Fruit fly (Drosophila melanogaster): Measurements from ENCODE around the gene RhoGAP71E.
A peak's percentile ranks its signal among the peaks of the same experiment; 100 is the strongest.

RhoGAP71E gene

DNA sequence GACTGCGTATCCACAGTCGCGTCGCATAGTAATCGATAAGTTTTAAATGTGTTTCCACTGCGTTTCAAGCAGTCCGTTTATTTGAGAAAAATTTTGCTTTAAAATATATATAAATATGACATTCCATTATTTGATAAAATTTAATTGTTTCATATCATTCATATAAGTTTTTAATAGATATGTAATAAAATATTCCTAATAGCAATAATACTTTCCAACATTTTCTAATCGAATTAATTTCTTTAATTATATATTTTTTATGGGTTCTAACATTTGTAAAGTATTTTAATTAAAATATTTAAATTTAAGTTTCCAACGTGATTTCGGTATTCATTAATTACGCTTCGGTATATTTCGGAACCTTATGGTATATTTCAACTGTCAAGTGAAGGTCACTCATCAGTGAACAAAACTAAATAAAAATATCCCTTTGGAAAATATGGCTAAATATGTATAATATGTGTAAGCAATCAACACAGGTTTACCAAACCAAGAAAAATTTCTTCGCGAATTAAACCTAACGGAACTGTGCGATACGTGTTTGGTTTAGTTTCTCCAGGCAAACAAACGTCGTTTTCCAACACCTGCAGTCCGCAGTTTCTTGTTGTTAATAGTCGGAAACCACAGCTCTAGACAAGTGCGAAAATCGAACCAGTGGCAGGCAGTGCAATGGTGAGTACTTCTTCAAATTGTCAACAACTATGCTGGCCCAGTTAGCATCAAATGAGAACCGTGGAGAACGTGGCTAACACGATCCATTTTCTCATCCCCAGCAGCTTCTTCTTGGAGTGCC is 25.4 kb upstream of the RhoGAP71E start, which contains the start of the genes CG7739 and SCCRO (continued):
- TF ChIP-seq CG11093 (GFP tag; IDR thresholded peaks at IDR 0.05): no peak
- 0 out of 3 replicates have a peak, but pooled peaks have one; percentile 61 for TF ChIP-seq Opbp (GFP tag; IDR thresholded peaks at IDR 0.05; ENCODE audit: partially characterized antibody)
- no peak for TF ChIP-seq Lhr (GFP tag; optimal IDR thresholded peaks at IDR 0.05)
- no peak for TF ChIP-seq CG13894 (tag; optimal IDR thresholded peaks at IDR 0.05)
- TF ChIP-seq Hsf (GFP tag; optimal IDR thresholded peaks at IDR 0.05): peak; percentile 0
- peak; percentile 53 for TF ChIP-seq Chrac-16 (GFP tag; optimal IDR thresholded peaks at IDR 0.05)
- TF ChIP-seq ftz-f1 (GFP tag; optimal IDR thresholded peaks at IDR 0.05): no peak
- TF ChIP-seq CG2116 (GFP tag; optimal IDR thresholded peaks at IDR 0.05): peak; percentile 97
- no peak for TF ChIP-seq gcm2 (GFP tag; optimal IDR thresholded peaks at IDR 0.05)
- peak; percentile 22 for TF ChIP-seq CG12299 (tag; optimal IDR thresholded peaks at IDR 0.05)
- TF ChIP-seq ase (GFP tag; IDR thresholded peaks at IDR 0.05): peak; percentile 28; the same call in 1 of the 3 replicates
- TF ChIP-seq CG7271 (tag; optimal IDR thresholded peaks at IDR 0.05): no peak
- TF ChIP-seq chm (GFP tag; IDR thresholded peaks at IDR 0.05): peak; percentile 59; the same call in 1 of the 2 replicates
- no peak for TF ChIP-seq luna (GFP tag; optimal IDR thresholded peaks at IDR 0.05)
- peak; percentile 57 for TF ChIP-seq ind (GFP tag; optimal IDR thresholded peaks at IDR 0.05)
- TF ChIP-seq CG18011 (GFP tag; optimal IDR thresholded peaks at IDR 0.05): no peak
- no peak for TF ChIP-seq shn (GFP tag; optimal IDR thresholded peaks at IDR 0.05)
- TF ChIP-seq CG30431 (GFP tag; optimal IDR thresholded peaks at IDR 0.05): no peak
- 0 out of 2 replicates have a peak, but pooled peaks have one; percentile 5 for TF ChIP-seq Taf1 (GFP tag; IDR thresholded peaks at IDR 0.05)
- TF ChIP-seq bowl (GFP tag; IDR thresholded peaks at IDR 0.05): no peak
- TF ChIP-seq onecut (GFP tag; IDR thresholded peaks at IDR 0.05): no peak
- TF ChIP-seq ATbp (GFP tag; optimal IDR thresholded peaks at IDR 0.05): no peak
- TF ChIP-seq Dll (GFP tag; IDR thresholded peaks at IDR 0.05; ENCODE audit: partially characterized antibody): peak; percentile 59; the same call in 2 of the 4 replicates
- TF ChIP-seq grau (tag; optimal IDR thresholded peaks at IDR 0.05): peak; percentile 69
- TF ChIP-seq tx (GFP tag; optimal IDR thresholded peaks at IDR 0.05): no peak
- TF ChIP-seq Mad (GFP tag; optimal IDR thresholded peaks at IDR 0.05): peak; percentile 42
- no peak for TF ChIP-seq ara (GFP tag; IDR thresholded peaks at IDR 0.05)
- no peak for TF ChIP-seq zen2 (GFP tag; IDR thresholded peaks at IDR 0.05; ENCODE audit: partially characterized antibody)
- TF ChIP-seq eyg (GFP tag; optimal IDR thresholded peaks at IDR 0.05): no peak
- TF ChIP-seq emc (GFP tag; optimal IDR thresholded peaks at IDR 0.05): no peak
- no peak for TF ChIP-seq fd64A (GFP tag; optimal IDR thresholded peaks at IDR 0.05)
- 0 out of 4 replicates have a peak, but pooled peaks have one; percentile 46 for TF ChIP-seq chinmo (GFP tag; IDR thresholded peaks at IDR 0.05; ENCODE audit: partially characterized antibody)
- no peak for TF ChIP-seq mirr (GFP tag; optimal IDR thresholded peaks at IDR 0.05)
- TF ChIP-seq CG8944 (GFP tag; optimal IDR thresholded peaks at IDR 0.05): no peak
- no peak for TF ChIP-seq Vsx1 (GFP tag; optimal IDR thresholded peaks at IDR 0.05)
- TF ChIP-seq Dip3 (GFP tag; optimal IDR thresholded peaks at IDR 0.05): peak; percentile 30
- no peak for TF ChIP-seq CG7928 (GFP tag; optimal IDR thresholded peaks at IDR 0.05)
- no peak for TF ChIP-seq bab2 (GFP tag; optimal IDR thresholded peaks at IDR 0.05)
- TF ChIP-seq CG6791 (GFP tag; IDR thresholded peaks at IDR 0.05; ENCODE audit: partially characterized antibody): peak; percentile 46; the same call in 2 of the 3 replicates
- no peak for TF ChIP-seq salm (tag; optimal IDR thresholded peaks at IDR 0.05)
- no peak for TF ChIP-seq TFAM (GFP tag; optimal IDR thresholded peaks at IDR 0.05)
- TF ChIP-seq Nf-YC (tag; optimal IDR thresholded peaks at IDR 0.05): peak; percentile 61
- peak; percentile 56 for TF ChIP-seq CG9437 (GFP tag; optimal IDR thresholded peaks at IDR 0.05)
- peak; percentile 56 for TF ChIP-seq CG1602 (GFP tag; optimal IDR thresholded peaks at IDR 0.05)
- no peak for TF ChIP-seq Poxn (GFP tag; IDR thresholded peaks at IDR 0.05)
- peak; percentile 87 for TF ChIP-seq CG32532 (GFP tag; IDR thresholded peaks at IDR 0.05)
- peak; percentile 46; the same call in 1 of the 2 replicates for TF ChIP-seq Awh (GFP tag; IDR thresholded peaks at IDR 0.05)
- peak; percentile 39 for TF ChIP-seq CG10654 (GFP tag; optimal IDR thresholded peaks at IDR 0.05)
- TF ChIP-seq fu2 (GFP tag; optimal IDR thresholded peaks at IDR 0.05): peak; percentile 14

Data from whole organism, embryonic.